Worm (Caenorhabditis elegans) whole organism, late embryonic: ENCODE results near the gene F32H5.3.

Experiments used
- ama-1 ChIP-seq: fragments of 150-350 bp; optimal IDR thresholded peaks from 2 replicates; lab custom pipeline; 2014
- ceh-9 ChIP-seq: sonication (generic microtip); optimal IDR thresholded peaks from 2 replicates; lab custom pipeline; 2016; ENCODE audit warnings: mild to moderate bottlenecking, missing genetic modification characterization, inconsistent platforms, missing compliant biosample characterization
- che-1 ChIP-seq: sonication (generic microtip); optimal IDR thresholded peaks from 2 replicates; lab custom pipeline; 2016; ENCODE audit warnings: mild to moderate bottlenecking, missing genetic modification characterization, missing compliant biosample characterization
- ets-4 ChIP-seq: sonication (generic microtip); optimal IDR thresholded peaks from 2 replicates; lab custom pipeline; 2016; ENCODE audit warnings: missing genetic modification characterization, missing compliant biosample characterization
- hlh-30 ChIP-seq: sonication (generic microtip); optimal IDR thresholded peaks from 2 replicates; lab custom pipeline; 2017; ENCODE audit warnings: antibody characterized with exemption, missing genetic modification characterization, missing compliant biosample characterization; ENCODE audit not compliant: insufficient read depth
- pha-4 ChIP-seq: fragments of 150-350 bp; optimal IDR thresholded peaks from 2 replicates; lab custom pipeline; 2018; ENCODE audit warnings: missing biosample characterization, missing genetic modification reagents, missing genetic modification characterization
- syd-9 ChIP-seq: sonication (generic microtip); optimal IDR thresholded peaks from 2 replicates; lab custom pipeline; 2016; ENCODE audit warnings: mild to moderate bottlenecking, missing genetic modification characterization, moderate library complexity, missing compliant biosample characterization
- tbx-2 ChIP-seq: sonication (generic microtip); optimal IDR thresholded peaks from 2 replicates; lab custom pipeline; 2016; ENCODE audit warnings: missing genetic modification characterization, missing compliant biosample characterization
- unc-86 ChIP-seq: sonication (generic microtip); optimal IDR thresholded peaks from 2 replicates; lab custom pipeline; 2016; ENCODE audit warnings: missing genetic modification characterization, missing compliant biosample characterization

DNA sequence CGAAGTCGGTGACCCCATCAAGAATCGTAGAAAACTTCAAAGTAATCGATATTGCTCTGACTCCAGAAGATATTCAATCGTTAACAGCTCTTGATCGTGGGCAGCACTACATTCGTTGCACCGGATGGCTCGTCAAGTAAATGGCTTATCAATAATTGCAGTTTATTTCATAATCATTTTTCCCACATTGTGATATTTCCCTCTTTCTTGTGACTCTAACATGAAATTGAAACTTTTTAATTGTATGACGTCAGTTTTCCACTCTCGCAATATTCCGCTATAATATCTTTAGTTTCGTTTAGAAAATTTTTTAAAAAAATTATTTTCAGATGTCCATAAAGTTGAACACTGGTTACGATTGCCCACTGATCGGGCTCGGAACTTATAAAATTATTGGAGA lies 48.8 kb downstream of the F32H5.3 start, which contains the start of gene F53F1.3:
- TF ChIP-seq ceh-9 (tag; lab: Kevin White, UChicago) (no peak), tbx-2 (tag; lab: Kevin White, UChicago) (no peak), unc-86 (tag; lab: Kevin White, UChicago) (no peak), pha-4 (tag; lab: Kevin White, UChicago) (no peak), syd-9 (tag; lab: Kevin White, UChicago) (no peak), ama-1 (no peak), ets-4 (tag; lab: Kevin White, UChicago) (no peak), hlh-30 (tag; lab: Kevin White, UChicago) (no peak), che-1 (tag; lab: Kevin White, UChicago) (no peak)
